Fruit fly (Drosophila melanogaster) whole organism, pupa: ENCODE data around the gene Gr22b.

Source experiments
- CG10348 ChIP-seq: fragments of 200-800 bp; sonication (Bioruptor generic); IDR thresholded peaks from 2 replicates; pipeline ENCODE4 v1.3.6; 2022; ENCODE audit warnings: missing biosample characterization, missing genetic modification characterization
- CG12605 ChIP-seq: fragments of 200-800 bp; sonication (Bioruptor generic); IDR thresholded peaks from 2 replicates; pipeline ENCODE4 v1.3.6; 2022; ENCODE audit warnings: missing biosample characterization, missing genetic modification characterization
- CG13204 ChIP-seq: fragments of 200-800 bp; sonication (Bioruptor generic); optimal IDR thresholded peaks from 2 replicates; lab custom pipeline; 2018; ENCODE audit warnings: missing biosample characterization, mild to moderate bottlenecking, missing genetic modification characterization, moderate library complexity
- CG14655 ChIP-seq: fragments of 200-800 bp; sonication (Bioruptor generic); optimal IDR thresholded peaks from 3 replicates; lab custom pipeline; 2017; ENCODE audit warnings: mild to moderate bottlenecking, missing biosample characterization, missing genetic modification reagents, missing genetic modification characterization
- CG15710 ChIP-seq: fragments of 200-800 bp; sonication (Bioruptor generic); optimal IDR thresholded peaks from 2 replicates; lab custom pipeline; 2018; ENCODE audit warnings: missing biosample characterization, mild to moderate bottlenecking, missing genetic modification characterization, moderate library complexity
- CG17806 ChIP-seq: fragments of 200-800 bp; sonication (Bioruptor generic); optimal IDR thresholded peaks from 2 replicates; lab custom pipeline; 2018; ENCODE audit warnings: missing biosample characterization, mild to moderate bottlenecking, missing genetic modification characterization, moderate library complexity
- CG32121 ChIP-seq: fragments of 200-800 bp; sonication (Bioruptor generic); IDR thresholded peaks from 2 replicates; pipeline ENCODE4 v1.3.6; 2022; ENCODE audit warnings: missing biosample characterization, missing genetic modification characterization
- CG34367 ChIP-seq: fragments of 200-800 bp; sonication (Bioruptor generic); optimal IDR thresholded peaks from 2 replicates; lab custom pipeline; 2018; ENCODE audit warnings: missing biosample characterization, mild to moderate bottlenecking, missing genetic modification characterization
- CG4496 ChIP-seq: fragments of 200-800 bp; sonication (Bioruptor generic); IDR thresholded peaks from 3 replicates; pipeline ENCODE4 v1.3.6; 2022; ENCODE audit warnings: missing biosample characterization, missing genetic modification characterization
- CG8159 ChIP-seq: fragments of 200-800 bp; sonication (Bioruptor generic); optimal IDR thresholded peaks from 3 replicates; lab custom pipeline; 2018; ENCODE audit warnings: missing biosample characterization, mild to moderate bottlenecking, missing genetic modification characterization, moderate library complexity
- CG8301 ChIP-seq: fragments of 200-800 bp; sonication (Bioruptor generic); optimal IDR thresholded peaks from 2 replicates; lab custom pipeline; 2018; ENCODE audit warnings: missing biosample characterization, mild to moderate bottlenecking, missing genetic modification characterization
- CG9948 ChIP-seq: fragments of 200-800 bp; sonication (Bioruptor generic); optimal IDR thresholded peaks from 2 replicates; lab custom pipeline; 2018; ENCODE audit warnings: missing biosample characterization, mild to moderate bottlenecking, missing genetic modification characterization, moderate library complexity
- D1 ChIP-seq: fragments of 200-800 bp; sonication (Bioruptor generic); optimal IDR thresholded peaks from 2 replicates; lab custom pipeline; 2018; ENCODE audit warnings: missing biosample characterization, mild to moderate bottlenecking, missing genetic modification characterization, moderate library complexity
- EcR ChIP-seq: fragments of 200-800 bp; sonication (Bioruptor generic); optimal IDR thresholded peaks from 3 replicates; lab custom pipeline; 2019; ENCODE audit warnings: missing biosample characterization, missing genetic modification characterization, mild to moderate bottlenecking, moderate library complexity, missing genetic modification reagents
- Ets98B ChIP-seq: fragments of 200-800 bp; sonication (Bioruptor generic); IDR thresholded peaks from 2 replicates; pipeline ENCODE4 v1.3.6; 2022; ENCODE audit warnings: missing biosample characterization, missing genetic modification characterization
- Pif1A ChIP-seq: fragments of 200-800 bp; sonication (Bioruptor generic); optimal IDR thresholded peaks from 3 replicates; lab custom pipeline; 2016; ENCODE audit warnings: missing biosample characterization, missing genetic modification characterization
- Pif1B ChIP-seq: fragments of 200-800 bp; sonication (Bioruptor generic); optimal IDR thresholded peaks from 3 replicates; lab custom pipeline; 2016; ENCODE audit warnings: missing biosample characterization, missing genetic modification characterization
- Snoo ChIP-seq: fragments of 200-800 bp; sonication (Bioruptor generic); optimal IDR thresholded peaks from 3 replicates; lab custom pipeline; 2017; ENCODE audit warnings: missing biosample characterization, mild to moderate bottlenecking, missing genetic modification characterization, inconsistent platforms
- fd96Ca ChIP-seq: fragments of 200-800 bp; sonication (Bioruptor generic); IDR thresholded peaks from 3 replicates; pipeline ENCODE4 v1.3.6; 2022; ENCODE audit warnings: missing biosample characterization, missing genetic modification characterization
- gl ChIP-seq: fragments of 200-800 bp; sonication (Bioruptor generic); optimal IDR thresholded peaks from 2 replicates; lab custom pipeline; 2018; ENCODE audit warnings: missing biosample characterization, mild to moderate bottlenecking, missing genetic modification characterization
- rn ChIP-seq: fragments of 200-800 bp; sonication (Bioruptor generic); IDR thresholded peaks from 2 replicates; pipeline ENCODE4 v1.3.6; 2022; ENCODE audit warnings: missing biosample characterization, missing genetic modification characterization

Gene Gr22b

DNA sequence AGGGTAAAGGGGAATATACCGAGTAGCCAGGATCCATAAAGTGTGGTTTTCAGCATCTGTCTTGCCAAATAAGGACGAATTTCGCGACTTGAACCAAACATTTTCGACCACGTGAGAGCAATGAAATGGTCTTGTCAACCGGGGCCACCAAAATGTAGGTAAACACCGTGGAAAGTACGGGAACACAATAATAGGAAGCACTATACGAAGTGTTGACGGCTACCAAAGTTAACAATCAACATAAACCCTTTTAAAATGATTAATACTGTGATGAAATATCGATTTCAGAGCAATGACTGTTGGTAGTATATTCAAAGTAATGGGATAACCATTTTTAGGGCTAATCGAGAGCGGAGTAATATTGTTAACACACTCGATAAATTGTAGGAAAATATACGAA, at the start of gene Gr22b:
Gene Gr22b, minus strand, starts transcription at position 101 of the 400 bp plus-strand sequence.
- TF ChIP-seq D1 (no peak), CG12605 (GFP tag; lab: Robert Waterston, UW) (no peak), CG34367 (tag; lab: Kevin White, UChicago) (no peak), rn (GFP tag; lab: Robert Waterston, UW) (no peak), fd96Ca (GFP tag; lab: Robert Waterston, UW) (no peak)

DNA sequence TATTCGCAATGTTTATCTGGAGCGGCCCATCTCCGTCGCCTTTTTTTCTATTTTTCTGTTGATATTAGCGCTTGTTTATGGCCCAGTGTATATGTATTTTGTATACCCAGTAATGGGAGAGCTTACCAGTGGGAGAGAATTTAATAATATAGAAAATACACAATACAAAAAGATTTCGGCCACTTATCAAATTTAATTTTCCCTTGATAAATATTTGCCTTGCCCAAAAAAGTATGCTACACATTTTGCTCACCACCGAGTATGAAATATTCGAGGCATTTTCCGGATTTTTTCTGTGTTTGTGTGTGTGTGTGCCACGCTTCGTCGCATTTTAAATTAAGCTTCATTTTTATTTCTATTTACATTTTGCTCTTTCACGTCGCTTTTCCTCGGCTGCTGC, 46.0 kb upstream of the Gr22b start:
- TF ChIP-seq CG9948 (no peak), CG8301 (tag; lab: Kevin White, UChicago) (no peak), Snoo (tag; lab: Kevin White, UChicago) (no peak), gl (no peak), CG4496 (GFP tag; lab: Robert Waterston, UW) (no peak), CG32121 (no peak), CG10348 (GFP tag; lab: Robert Waterston, UW) (no peak), CG13204 (GFP tag; lab: Kevin White, UChicago) (no peak), CG34367 (tag; lab: Kevin White, UChicago) (no peak), CG12605 (GFP tag; lab: Robert Waterston, UW) (no peak), Pif1A (GFP tag; lab: Kevin White, UChicago) (no peak), EcR (no peak), CG17806 (tag; lab: Kevin White, UChicago) (no peak), Ets98B (GFP tag; lab: Robert Waterston, UW) (no peak), CG14655 (GFP tag; lab: Kevin White, UChicago) (no peak), fd96Ca (GFP tag; lab: Robert Waterston, UW) (no peak), Pif1B (GFP tag; lab: Kevin White, UChicago) (no peak), rn (GFP tag; lab: Robert Waterston, UW) (no peak)

DNA sequence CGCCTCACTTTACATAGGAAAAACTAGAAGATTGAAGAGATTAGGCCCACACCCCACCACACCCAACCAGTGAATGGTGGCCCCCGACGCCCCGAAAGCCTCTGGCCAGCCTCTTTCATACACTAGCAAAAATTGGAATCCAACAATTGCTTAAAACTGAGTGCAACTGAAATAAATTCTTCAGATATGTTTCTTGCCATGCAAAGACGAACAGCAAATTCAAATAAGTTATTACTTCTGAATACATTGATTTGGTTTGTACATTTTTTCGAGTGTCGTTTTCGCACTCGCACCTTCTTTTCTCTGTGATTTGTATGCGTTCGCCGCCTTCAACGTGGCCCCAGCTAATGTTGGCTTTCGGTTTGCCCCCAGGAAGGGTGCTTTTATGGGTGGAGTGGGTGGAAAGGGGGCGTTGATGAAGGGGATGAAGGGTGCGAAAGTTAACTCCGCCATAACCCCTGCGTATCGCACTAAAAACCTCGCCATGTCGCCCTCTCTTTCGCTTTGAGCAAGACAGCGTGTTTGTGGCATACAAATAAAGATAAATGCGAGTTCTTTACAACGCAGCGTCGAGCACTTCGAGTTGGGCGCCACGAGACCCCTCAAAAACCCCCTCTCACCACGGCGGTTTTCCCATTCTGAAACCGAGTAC, 44.8 kb upstream of the Gr22b start:
- peak; percentile 14; the same call in 1 of the 3 replicates for TF ChIP-seq fd96Ca (GFP tag; lab: Robert Waterston, UW)
- TF ChIP-seq Ets98B (GFP tag; lab: Robert Waterston, UW) = peak; percentile 25; the same call in 1 of the 2 replicates
- peak; percentile 7 for TF ChIP-seq CG15710 (tag; lab: Kevin White, UChicago)
- TF ChIP-seq CG4496 (GFP tag; lab: Robert Waterston, UW) = no peak
- TF ChIP-seq CG8301 (tag; lab: Kevin White, UChicago) = peak; percentile 4
- TF ChIP-seq D1 = no peak
- TF ChIP-seq CG17806 (tag; lab: Kevin White, UChicago) = no peak
- peak; percentile 15 for TF ChIP-seq CG8159
- peak; percentile 29 for TF ChIP-seq CG14655 (GFP tag; lab: Kevin White, UChicago)
- no peak for TF ChIP-seq Pif1A (GFP tag; lab: Kevin White, UChicago)
- TF ChIP-seq Snoo (tag; lab: Kevin White, UChicago) = no peak
- TF ChIP-seq CG12605 (GFP tag; lab: Robert Waterston, UW) = no peak

DNA sequence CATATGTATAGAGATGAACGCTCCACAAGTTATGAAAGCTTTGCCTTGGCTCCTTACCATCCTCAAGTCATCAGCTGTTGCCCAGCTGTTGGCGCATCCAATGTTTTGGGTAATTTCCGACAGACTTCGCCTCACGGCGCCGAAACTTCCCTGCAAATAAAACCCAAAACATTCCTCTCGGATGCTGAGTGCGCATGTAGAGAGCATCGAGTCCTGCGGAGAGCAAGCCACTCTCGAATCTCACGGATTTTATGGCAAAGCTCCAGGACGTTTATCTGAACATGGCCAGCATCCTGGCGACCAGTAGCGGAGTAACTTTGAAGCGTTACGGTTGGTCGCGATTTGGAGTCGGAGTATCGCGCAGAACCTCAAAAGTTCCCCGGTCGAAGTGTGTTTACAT, 43.2 kb upstream of the Gr22b start, which contains the start of gene wry:
Gene wry, plus strand, starts transcription at position 301 of the 400 bp plus-strand sequence.
- TF ChIP-seq Pif1B (GFP tag; lab: Kevin White, UChicago) (no peak), CG12605 (GFP tag; lab: Robert Waterston, UW) (peak; percentile 37; the same call in 1 of the 2 replicates)

dm6 chr2L:1832465-1832864, 39.4 kb upstream of the Gr22b start, which contains the start of gene c-cup:
Gene c-cup (minus strand): TSS chr2L:1832565.
- no peak for TF ChIP-seq Snoo (tag; lab: Kevin White, UChicago)
- TF ChIP-seq CG12605 (GFP tag; lab: Robert Waterston, UW) = no peak
- no peak for TF ChIP-seq CG13204 (GFP tag; lab: Kevin White, UChicago)
- no peak for TF ChIP-seq Pif1B (GFP tag; lab: Kevin White, UChicago)
- no peak for TF ChIP-seq Ets98B (GFP tag; lab: Robert Waterston, UW)
- no peak for TF ChIP-seq CG8301 (tag; lab: Kevin White, UChicago)
- no peak for TF ChIP-seq CG17806 (tag; lab: Kevin White, UChicago)
- TF ChIP-seq D1 = no peak
- no peak for TF ChIP-seq CG15710 (tag; lab: Kevin White, UChicago)
- TF ChIP-seq, all 21 proteins: peak for 0

DNA sequence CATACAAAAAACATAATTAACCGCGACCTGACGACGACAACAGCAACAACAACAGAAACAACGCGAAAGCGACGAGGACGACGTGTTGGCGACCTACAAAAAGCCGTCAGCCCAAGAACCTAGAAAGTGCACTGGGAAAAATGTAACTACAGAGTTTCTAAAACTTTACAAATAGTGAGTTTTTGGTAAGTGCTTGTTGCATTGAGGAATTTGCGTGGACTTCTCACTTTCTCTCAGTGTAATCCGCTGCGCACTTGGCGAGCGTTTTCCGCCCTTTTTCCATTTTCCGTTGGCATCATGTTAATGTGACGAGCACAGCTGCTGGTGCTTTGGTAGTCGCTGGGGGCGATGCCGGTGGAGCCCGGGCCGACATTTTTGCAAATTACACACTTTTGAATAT, 35.2 kb upstream of the Gr22b start:
- TF ChIP-seq CG32121 (no peak), fd96Ca (GFP tag; lab: Robert Waterston, UW) (no peak), CG9948 (no peak)
- TF ChIP-seq, all 21 proteins: peak for 0

DNA sequence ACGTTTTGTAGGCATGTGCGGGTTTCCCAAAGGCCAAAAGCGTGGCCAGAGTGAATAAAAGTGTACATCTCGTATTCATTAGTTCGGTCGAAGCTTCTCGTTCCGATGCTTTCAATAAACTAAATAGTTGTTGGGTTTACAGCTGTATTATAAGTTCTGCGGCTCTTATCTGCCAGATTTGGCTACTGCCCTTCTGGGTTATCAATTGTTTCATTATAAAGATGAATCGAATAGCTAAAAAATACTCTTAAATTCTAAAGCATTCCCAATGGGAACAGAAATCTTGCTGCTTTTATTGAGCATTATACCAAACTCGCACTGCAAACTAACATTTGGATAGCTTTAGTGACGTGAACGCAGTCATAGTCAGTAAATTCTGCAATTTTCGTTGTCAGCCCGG, 33.3 kb upstream of the Gr22b start, which contains the start of gene CG31664:
Gene CG31664, minus strand, starts transcription at position 101 of the 400 bp plus-strand sequence.
- no peak for TF ChIP-seq CG34367 (tag; lab: Kevin White, UChicago)
- no peak for TF ChIP-seq gl
- TF ChIP-seq rn (GFP tag; lab: Robert Waterston, UW) = no peak
- no peak for TF ChIP-seq EcR
- TF ChIP-seq CG4496 (GFP tag; lab: Robert Waterston, UW) = no peak
- no peak for TF ChIP-seq CG32121
- no peak for TF ChIP-seq Pif1B (GFP tag; lab: Kevin White, UChicago)
- TF ChIP-seq CG17806 (tag; lab: Kevin White, UChicago) = no peak
- TF ChIP-seq CG14655 (GFP tag; lab: Kevin White, UChicago) = no peak
- TF ChIP-seq CG8159 = no peak
- no peak for TF ChIP-seq fd96Ca (GFP tag; lab: Robert Waterston, UW)
- TF ChIP-seq CG13204 (GFP tag; lab: Kevin White, UChicago) = no peak
- no peak for TF ChIP-seq CG8301 (tag; lab: Kevin White, UChicago)
- TF ChIP-seq CG12605 (GFP tag; lab: Robert Waterston, UW) = no peak
- no peak for TF ChIP-seq Pif1A (GFP tag; lab: Kevin White, UChicago)
- TF ChIP-seq CG9948 = no peak
